Worm (Caenorhabditis elegans): Measurements from ENCODE around the gene srh-201.

DNA sequence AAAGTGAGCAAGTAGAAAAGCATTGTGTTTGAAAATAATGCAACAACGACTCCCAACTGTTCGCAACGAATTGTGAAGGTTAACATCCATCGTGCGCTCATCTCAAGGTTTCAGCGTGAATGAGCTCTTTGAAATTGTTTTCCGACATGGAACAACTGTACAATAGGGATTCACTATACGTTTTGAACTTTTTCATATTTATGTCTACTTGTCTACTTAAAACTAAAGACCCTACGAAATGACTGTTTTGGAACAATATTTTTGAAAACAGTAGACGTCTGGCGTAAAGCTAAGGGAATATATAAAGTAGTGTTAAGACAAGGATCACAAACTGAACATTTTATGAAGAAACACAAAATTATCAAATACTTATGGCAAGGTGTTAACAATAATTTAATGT, 30.1 kb downstream of the srh-201 start, which contains the start of gene str-86:
- TF ChIP-seq aly-2 (tag; optimal IDR thresholded peaks at IDR 0.05) (no peak), nhr-23 (tag; optimal IDR thresholded peaks at IDR 0.05) (no peak), lsy-2 (tag; optimal IDR thresholded peaks at IDR 0.05) (no peak), fos-1 (tag; optimal IDR thresholded peaks at IDR 0.05) (no peak)
